Worm (Caenorhabditis elegans) whole organism, young adult: Measurements from ENCODE around the gene F53B1.9.

Source experiments
- B0035.1 ChIP-seq: sonication (generic microtip); optimal IDR thresholded peaks from 2 replicates; lab custom pipeline; 2016; ENCODE audit warnings: missing genetic modification characterization, mild to moderate bottlenecking, missing compliant biosample characterization, missing genotype, missing genetic modification reagents
- D2030.7 ChIP-seq: fragments of 200-800 bp; sonication (Bioruptor generic); IDR thresholded peaks from 2 replicates; pipeline ENCODE4 v1.3.6; 2022; ENCODE audit warnings: missing genetic modification reagents, missing genetic modification characterization, missing compliant biosample characterization
- F52B5.7 ChIP-seq: sonication (generic microtip); optimal IDR thresholded peaks from 2 replicates; lab custom pipeline; 2016; ENCODE audit warnings: mild to moderate bottlenecking, missing genetic modification characterization, missing compliant biosample characterization
- F57A8.1 ChIP-seq: fragments of 200-800 bp; sonication (Bioruptor generic); optimal IDR thresholded peaks from 2 replicates; lab custom pipeline; 2018; ENCODE audit warnings: mild to moderate bottlenecking, missing genetic modification characterization, moderate library complexity, missing compliant biosample characterization
- Y56A3A.18 ChIP-seq: fragments of 200-800 bp; sonication (Bioruptor generic); IDR thresholded peaks from 2 replicates; pipeline ENCODE4 v1.3.6; 2022; ENCODE audit warnings: missing genetic modification reagents, missing genetic modification characterization, missing compliant biosample characterization
- ama-1 ChIP-seq, 3 experiments: fragments of 150-350 bp in 1 of 3; sonication (generic microtip) in 2 of 3; optimal IDR thresholded peaks; 2 replicates each; lab custom pipeline; 2014 to 2018; ENCODE audit warnings: missing biosample characterization in 2 of 3, missing genetic modification characterization in 2 of 3, missing genetic modification reagents in 2 of 3
- aptf-3 ChIP-seq: fragments of 200-800 bp; sonication (Bioruptor generic); IDR thresholded peaks from 2 replicates; pipeline ENCODE4 v1.3.6; 2022; ENCODE audit warnings: missing genetic modification characterization, missing compliant biosample characterization
- attf-3 ChIP-seq: fragments of 200-800 bp; sonication (Bioruptor generic); conservative IDR thresholded peaks from 2 replicates; pipeline ENCODE4 v1.3.6; 2022; ENCODE audit warnings: missing genetic modification reagents, missing genetic modification characterization, missing compliant biosample characterization
- attf-5 ChIP-seq: fragments of 200-800 bp; sonication (Bioruptor generic); optimal IDR thresholded peaks from 2 replicates; lab custom pipeline; 2018; ENCODE audit warnings: mild to moderate bottlenecking, missing genetic modification characterization, missing compliant biosample characterization
- attf-6 ChIP-seq: fragments of 200-800 bp; sonication (Bioruptor generic); IDR thresholded peaks from 2 replicates; pipeline ENCODE4 v1.3.6; 2022; ENCODE audit warnings: missing genetic modification reagents, missing genetic modification characterization, missing compliant biosample characterization
- cebp-2 ChIP-seq: fragments of 200-800 bp; sonication (Bioruptor generic); IDR thresholded peaks from 2 replicates; pipeline ENCODE4 v1.3.6; 2022; ENCODE audit warnings: missing genetic modification characterization, missing compliant biosample characterization
- ceh-100 ChIP-seq: fragments of 200-800 bp; sonication (Bioruptor generic); IDR thresholded peaks from 2 replicates; pipeline ENCODE4 v1.3.6; 2022; ENCODE audit warnings: missing genetic modification reagents, missing genetic modification characterization, missing compliant biosample characterization
- ceh-58 ChIP-seq: fragments of 200-800 bp; sonication (Bioruptor generic); IDR thresholded peaks from 2 replicates; pipeline ENCODE4 v1.3.6; 2022; ENCODE audit warnings: missing genetic modification characterization, missing compliant biosample characterization
- ceh-79 ChIP-seq: sonication (generic microtip); optimal IDR thresholded peaks from 2 replicates; lab custom pipeline; 2017; ENCODE audit warnings: mild to moderate bottlenecking, missing genetic modification characterization, missing compliant biosample characterization
- dox-1 ChIP-seq: fragments of 200-800 bp; sonication (Bioruptor generic); IDR thresholded peaks from 2 replicates; pipeline ENCODE4 v1.3.6; 2022; ENCODE audit warnings: missing genetic modification reagents, missing genetic modification characterization, missing compliant biosample characterization
- efl-1 ChIP-seq: fragments of 150-350 bp; optimal IDR thresholded peaks from 2 replicates; lab custom pipeline; 2014; ENCODE audit warnings: missing biosample characterization, missing genetic modification reagents, missing genetic modification characterization
- ets-4 ChIP-seq: fragments of 200-800 bp; sonication (Bioruptor generic); optimal IDR thresholded peaks from 2 replicates; lab custom pipeline; 2018; ENCODE audit warnings: mild to moderate bottlenecking, missing genetic modification characterization, missing compliant biosample characterization
- fkh-3 ChIP-seq: sonication (generic microtip); optimal IDR thresholded peaks from 2 replicates; lab custom pipeline; 2016; ENCODE audit warnings: mild to moderate bottlenecking, missing genetic modification characterization, missing compliant biosample characterization
- gei-17 ChIP-seq: fragments of 200-800 bp; sonication (Bioruptor generic); optimal IDR thresholded peaks from 2 replicates; lab custom pipeline; 2018; ENCODE audit warnings: mild to moderate bottlenecking, missing genetic modification characterization, missing compliant biosample characterization
- hrde-1 ChIP-seq: sonication (generic microtip); optimal IDR thresholded peaks from 2 replicates; lab custom pipeline; 2016; ENCODE audit warnings: missing genetic modification characterization, mild to moderate bottlenecking, missing compliant biosample characterization, moderate library complexity, missing genotype, missing genetic modification reagents, borderline replicate concordance
- lin-35 ChIP-seq, 3 experiments: fragments of 150-350 bp in 2 of 3; sonication (generic microtip) in 1 of 3; optimal IDR thresholded peaks; 2 replicates each; lab custom pipeline; 2014 to 2018; ENCODE audit warnings: missing biosample characterization in 3 of 3, missing genetic modification characterization in 3 of 3, missing genetic modification reagents in 3 of 3
- lin-54 ChIP-seq: fragments of 200-800 bp; sonication (Bioruptor generic); optimal IDR thresholded peaks from 2 replicates; lab custom pipeline; 2018; ENCODE audit warnings: mild to moderate bottlenecking, missing genetic modification characterization, missing compliant biosample characterization
- lsy-27 ChIP-seq: sonication (generic microtip); optimal IDR thresholded peaks from 2 replicates; lab custom pipeline; 2017; ENCODE audit warnings: missing genetic modification characterization, mild to moderate bottlenecking, missing compliant biosample characterization, antibody characterized with exemption, missing genotype, borderline replicate concordance; ENCODE audit not compliant: insufficient read depth
- madf-8 ChIP-seq: fragments of 200-800 bp; sonication (Bioruptor generic); conservative IDR thresholded peaks from 2 replicates; pipeline ENCODE4 v1.3.6; 2022; ENCODE audit warnings: missing genetic modification reagents, missing genetic modification characterization, missing compliant biosample characterization
- nhr-80 ChIP-seq: sonication (generic microtip); optimal IDR thresholded peaks from 2 replicates; lab custom pipeline; 2016; ENCODE audit warnings: missing genetic modification characterization, missing compliant biosample characterization
- rcor-1 ChIP-seq: fragments of 200-800 bp; sonication (Bioruptor generic); IDR thresholded peaks from 2 replicates; pipeline ENCODE4 v1.3.6; 2022; ENCODE audit warnings: missing genetic modification reagents, missing genetic modification characterization, missing compliant biosample characterization
- rec-8 ChIP-seq, 2 experiments: sonication (generic microtip); optimal IDR thresholded peaks; 2 replicates each; lab custom pipeline; 2016; ENCODE audit warnings: mild to moderate bottlenecking in 2 of 2, missing genetic modification characterization in 2 of 2, missing genetic modification reagents in 2 of 2, missing genotype in 2 of 2, missing biosample characterization in 1 of 2, missing compliant biosample characterization in 1 of 2, moderate library complexity in 1 of 2
- snpc-4 ChIP-seq, 5 experiments: fragments of 150-350 bp in 1 of 5; sonication (generic microtip) in 4 of 5; optimal IDR thresholded peaks; 2 replicates each; lab custom pipeline; 2014 to 2018; ENCODE audit warnings: missing genetic modification characterization in 5 of 5, missing biosample characterization in 3 of 5, antibody characterized with exemption in 2 of 5, mild to moderate bottlenecking in 2 of 5, missing compliant biosample characterization in 2 of 5, missing genotype in 2 of 5, moderate library complexity in 2 of 5, missing genetic modification reagents in 1 of 5
- sptf-2 ChIP-seq: fragments of 200-800 bp; sonication (Bioruptor generic); optimal IDR thresholded peaks from 2 replicates; lab custom pipeline; 2018; ENCODE audit warnings: mild to moderate bottlenecking, missing genetic modification characterization, missing compliant biosample characterization
- tbp1 ChIP-seq: fragments of 200-800 bp; sonication (Bioruptor generic); optimal IDR thresholded peaks from 2 replicates; lab custom pipeline; 2018; ENCODE audit warnings: mild to moderate bottlenecking, missing genetic modification characterization, missing compliant biosample characterization
- tlf-1 ChIP-seq: fragments of 200-800 bp; sonication (Bioruptor generic); optimal IDR thresholded peaks from 2 replicates; lab custom pipeline; 2018; ENCODE audit warnings: mild to moderate bottlenecking, missing genetic modification characterization, missing compliant biosample characterization
- unc-62 ChIP-seq: fragments of 150-350 bp; optimal IDR thresholded peaks from 2 replicates; lab custom pipeline; 2014; ENCODE audit warnings: missing biosample characterization, missing genetic modification reagents, missing genetic modification characterization
- xnd-1 ChIP-seq: sonication (generic microtip); optimal IDR thresholded peaks from 2 replicates; lab custom pipeline; 2016; ENCODE audit warnings: missing genotype, missing genetic modification reagents, missing genetic modification characterization, missing compliant biosample characterization
- zim-3 ChIP-seq: sonication (generic microtip); optimal IDR thresholded peaks from 2 replicates; lab custom pipeline; 2017; ENCODE audit warnings: mild to moderate bottlenecking, missing genetic modification characterization, moderate library complexity, missing compliant biosample characterization
- ztf-28 ChIP-seq: fragments of 200-800 bp; sonication (Bioruptor generic); IDR thresholded peaks from 2 replicates; pipeline ENCODE4 v1.3.6; 2022; ENCODE audit warnings: missing genetic modification reagents, missing genetic modification characterization, missing compliant biosample characterization

Gene F53B1.9

DNA sequence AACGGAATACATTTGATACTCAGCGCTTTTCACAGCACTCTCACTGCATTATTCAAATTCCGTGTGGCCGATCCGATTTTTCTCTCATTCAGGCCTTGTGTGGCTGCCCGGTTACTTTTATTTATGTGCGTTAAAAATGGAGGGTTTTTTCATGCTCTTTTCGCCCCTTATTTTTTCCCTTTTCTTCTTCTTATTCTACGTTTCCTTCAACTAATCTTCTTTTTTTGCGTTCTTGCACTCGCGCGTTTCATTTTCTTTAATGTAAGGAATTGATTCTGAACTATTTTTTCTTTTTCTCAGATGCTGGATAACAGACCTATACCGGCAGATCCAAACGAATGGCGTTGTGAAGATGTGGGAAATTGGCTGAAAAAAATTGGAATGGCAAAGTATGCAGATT is 23.0 kb downstream of the F53B1.9 start, which contains the start of gene F53B1.2:
Gene F53B1.2 (plus strand): TSS at position 301 of the 400 bp plus-strand sequence.
- TF ChIP-seq snpc-4 (GFP tag; optimal IDR thresholded peaks at IDR 0.05; lab: Kevin White, UChicago) (no peak), snpc-4 (tag; optimal IDR thresholded peaks at IDR 0.05; lab: Kevin White, UChicago) (no peak), madf-8 (GFP tag; lab: Robert Waterston, UW) (no peak), ama-1 (optimal IDR thresholded peaks at IDR 0.05; lab: Kevin White, UChicago) (no peak), ama-1 (GFP tag; optimal IDR thresholded peaks at IDR 0.05; lab: Kevin White, UChicago) (no peak), ztf-28 (GFP tag; lab: Robert Waterston, UW) (no peak), rcor-1 (GFP tag; lab: Robert Waterston, UW) (no peak), zim-3 (tag; lab: Kevin White, UChicago) (no peak), F57A8.1 (no peak), aptf-3 (GFP tag; lab: Robert Waterston, UW) (no peak), lin-54 (GFP tag; lab: Kevin White, UChicago) (no peak), attf-5 (no peak), unc-62 (GFP tag; lab: Kevin White, UChicago) (no peak), ceh-100 (GFP tag; lab: Robert Waterston, UW) (no peak), cebp-2 (GFP tag; lab: Robert Waterston, UW) (no peak), tlf-1 (GFP tag; lab: Kevin White, UChicago) (no peak), ceh-58 (GFP tag; lab: Robert Waterston, UW) (no peak)

DNA sequence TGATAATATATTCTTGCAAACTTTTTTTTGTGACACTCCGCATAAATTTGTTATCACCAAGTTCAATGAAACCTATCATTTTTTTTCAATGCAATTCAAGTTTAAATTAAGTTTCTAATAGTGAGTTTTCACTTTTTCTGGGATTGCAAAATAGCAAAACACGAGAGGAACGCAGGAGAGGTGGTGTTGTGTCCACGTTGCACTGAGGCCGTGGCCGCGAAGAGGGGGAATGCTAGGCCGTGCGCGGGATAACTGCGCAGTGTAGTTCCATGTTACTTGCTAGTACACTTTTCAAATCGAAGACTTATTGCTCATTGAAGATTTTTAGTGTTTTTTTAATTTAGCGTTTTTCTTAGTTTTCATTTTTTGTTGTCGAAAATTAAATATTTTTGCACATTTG is 23.5 kb downstream of the F53B1.9 start:
- no peak for TF ChIP-seq hrde-1 (tag; lab: Kevin White, UChicago)
- TF ChIP-seq lin-35 (GFP tag; optimal IDR thresholded peaks at IDR 0.05; lab: Kevin White, UChicago) = no peak
- TF ChIP-seq dox-1 = no peak
- TF ChIP-seq ama-1 (optimal IDR thresholded peaks at IDR 0.05; lab: Kevin White, UChicago) = no peak
- no peak for TF ChIP-seq ama-1 (GFP tag; optimal IDR thresholded peaks at IDR 0.05; lab: Kevin White, UChicago)
- TF ChIP-seq F52B5.7 = no peak
- no peak for TF ChIP-seq Y56A3A.18 (GFP tag; lab: Robert Waterston, UW)
- no peak for TF ChIP-seq attf-6 (GFP tag; lab: Robert Waterston, UW)
- TF ChIP-seq B0035.1 (tag; lab: Kevin White, UChicago) = no peak
- TF ChIP-seq ceh-79 (tag; lab: Kevin White, UChicago) = no peak
- TF ChIP-seq attf-3 (GFP tag; lab: Robert Waterston, UW) = no peak
- TF ChIP-seq nhr-80 (tag; lab: Kevin White, UChicago) = no peak
- TF ChIP-seq efl-1 (GFP tag; lab: Kevin White, UChicago) = no peak
- TF ChIP-seq attf-5 = no peak
- TF ChIP-seq rec-8 (tag; optimal IDR thresholded peaks at IDR 0.05; lab: Kevin White, UChicago) = no peak
- no peak for TF ChIP-seq tbp1

DNA sequence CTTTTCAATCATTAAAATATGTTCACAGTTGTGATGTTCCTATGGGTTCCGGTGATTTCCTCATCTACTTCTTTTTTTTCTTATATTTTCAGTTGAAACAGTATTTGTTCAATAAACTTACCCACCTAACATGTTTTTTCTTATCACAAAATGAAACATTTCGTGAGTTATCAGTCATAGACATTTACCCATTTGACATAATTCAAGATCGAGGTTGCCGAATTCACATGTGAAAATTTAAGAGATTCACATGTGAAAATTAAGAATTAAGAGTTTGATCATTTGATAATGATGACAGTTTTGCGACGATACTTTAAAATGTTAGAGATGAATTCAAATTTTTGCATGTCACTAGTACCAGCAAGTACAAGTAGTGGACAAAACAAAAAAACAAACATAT is 24.2 kb downstream of the F53B1.9 start:
- peak; percentile 48 for TF ChIP-seq nhr-80 (tag; lab: Kevin White, UChicago)
- TF ChIP-seq gei-17 = no peak
- no peak for TF ChIP-seq D2030.7 (GFP tag; lab: Robert Waterston, UW)
- no peak for TF ChIP-seq ets-4
- TF ChIP-seq unc-62 (GFP tag; lab: Kevin White, UChicago) = peak; percentile 44

DNA sequence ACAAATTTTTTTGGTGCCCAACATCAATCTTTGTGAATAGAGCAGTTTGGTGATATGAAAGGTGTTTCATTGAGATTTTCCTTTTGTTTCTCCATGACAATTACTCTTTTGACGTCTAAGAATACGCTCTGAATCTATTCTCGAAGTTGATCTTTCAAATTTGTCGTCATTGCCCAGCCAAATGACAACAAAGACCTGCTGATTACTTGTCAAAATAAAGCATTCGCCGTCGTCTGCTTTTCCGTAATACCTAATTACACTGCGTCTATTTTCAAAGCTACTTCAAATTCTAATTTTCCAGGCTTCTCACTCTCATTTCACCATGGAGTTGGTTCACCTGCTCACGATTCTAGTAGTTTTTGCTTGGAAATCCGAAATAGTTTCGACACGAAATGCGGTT is 26.3 kb downstream of the F53B1.9 start, which contains the start of gene F53B1.3:
Gene F53B1.3 (plus strand): TSS at position 301 of the 400 bp plus-strand sequence.
- TF ChIP-seq fkh-3 (tag; lab: Kevin White, UChicago) = no peak
- no peak for TF ChIP-seq xnd-1 (tag; lab: Kevin White, UChicago)
- no peak for TF ChIP-seq ceh-100 (GFP tag; lab: Robert Waterston, UW)
- TF ChIP-seq lsy-27 = no peak
- TF ChIP-seq sptf-2 (GFP tag; lab: Kevin White, UChicago) = no peak
